Worm (Caenorhabditis elegans) whole organism, L1 larva: ENCODE measurements around the gene F57B1.6.
A peak's percentile ranks its signal among the peaks of the same experiment; 100 is the strongest.

Source experiments
- ama-1 ChIP-seq: fragments of 150-350 bp; optimal IDR thresholded peaks from 2 replicates; lab custom pipeline; 2014
- lin-35 ChIP-seq, 2 experiments: fragments of 150-350 bp; optimal IDR thresholded peaks; 2 replicates each; lab custom pipeline; 2014; ENCODE audit warnings: missing biosample characterization in 2 of 2, missing genetic modification characterization in 2 of 2, missing genetic modification reagents in 2 of 2
- nhr-76 ChIP-seq: sonication (generic microtip); optimal IDR thresholded peaks from 2 replicates; lab custom pipeline; 2017; ENCODE audit warnings: missing biosample characterization, missing genetic modification characterization

- TF ChIP-seq ama-1 (lab: Kevin White, UChicago) (no peak), nhr-76 (no peak), lin-35 (GFP tag; optimal IDR thresholded peaks at IDR 0.05; lab: Kevin White, UChicago) (peak in 1 of 2 experiments; percentile 34)
These were observed 45.6 kb upstream of the F57B1.6 start for ce11 chrV:13163841-13164240.
